Fruit fly (Drosophila melanogaster) whole organism: Measurements from ENCODE around the gene Gnpnat.

Experiments used
- CG8478 ChIP-seq: fragments of >200 bp; optimal IDR thresholded peaks from 2 replicates; lab custom pipeline; 2018; ENCODE audit warnings: inconsistent platforms
- EcR ChIP-seq, 2 experiments: fragments of >200 bp; optimal IDR thresholded peaks; 2 replicates each; lab custom pipeline; 2017; ENCODE audit warnings: missing biosample characterization in 2 of 2, missing genetic modification characterization in 2 of 2, missing genetic modification reagents in 2 of 2
- psq ChIP-seq: fragments of >200 bp; optimal IDR thresholded peaks from 2 replicates; lab custom pipeline; 2017
- usp ChIP-seq: fragments of >200 bp; optimal IDR thresholded peaks from 2 replicates; lab custom pipeline; 2017; ENCODE audit warnings: missing biosample characterization, missing genetic modification characterization, mixed read lengths

DNA sequence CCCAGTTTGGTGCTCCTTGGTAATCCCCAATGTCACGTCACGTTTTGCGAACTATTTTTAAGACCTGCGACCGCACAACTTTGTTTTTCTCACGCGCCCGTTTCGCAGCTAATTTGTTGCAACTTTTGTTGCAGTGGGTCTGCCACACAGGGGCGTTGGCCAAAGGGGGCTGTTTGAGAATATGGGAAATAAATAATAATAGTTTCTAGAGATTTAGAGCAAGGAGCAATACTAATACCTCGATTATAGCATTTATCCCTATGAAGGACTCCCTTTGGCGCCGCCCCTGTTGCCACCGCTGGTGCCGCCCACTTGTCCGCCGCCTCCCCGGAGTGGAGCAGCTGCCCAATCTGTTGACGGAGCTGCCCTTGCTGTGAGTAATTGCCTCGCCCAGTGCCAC is 17.2 kb downstream of the Gnpnat start:
- TF ChIP-seq usp (GFP tag; lab: Kevin White, UChicago) (no peak), CG8478 (no peak), psq (lab: Kevin White, UChicago) (no peak), EcR (GFP tag; optimal IDR thresholded peaks at IDR 0.05; lab: Kevin White, UChicago) (no peak)
